Fruit fly (Drosophila melanogaster) whole organism, embryonic: ENCODE results near the gene CG6656.

Experiments
- Abd-B ChIP-seq: fragments of 200-800 bp; sonication (Bioruptor generic); optimal IDR thresholded peaks from 2 replicates; lab custom pipeline; 2018; ENCODE audit warnings: missing biosample characterization, mild to moderate bottlenecking, missing genetic modification characterization, moderate library complexity
- Ada2b ChIP-seq: fragments of 200-800 bp; sonication (Bioruptor generic); IDR thresholded peaks from 2 replicates; pipeline ENCODE4 v1.3.6; 2022; ENCODE audit warnings: missing biosample characterization, missing genetic modification characterization
- CG10959 ChIP-seq: fragments of 200-800 bp; sonication (Bioruptor generic); IDR thresholded peaks from 2 replicates; pipeline ENCODE4 v1.3.6; 2022; ENCODE audit warnings: missing biosample characterization, missing genetic modification characterization
- CG11504 ChIP-seq: fragments of 200-800 bp; sonication (Bioruptor generic); optimal IDR thresholded peaks from 3 replicates; lab custom pipeline; 2019; ENCODE audit warnings: missing biosample characterization, mild to moderate bottlenecking, missing genetic modification characterization, moderate library complexity
- CG12104 ChIP-seq: fragments of 200-800 bp; sonication (Bioruptor generic); optimal IDR thresholded peaks from 3 replicates; lab custom pipeline; 2016; ENCODE audit warnings: missing biosample characterization, missing genetic modification characterization
- CG12155 ChIP-seq: fragments of 200-800 bp; sonication (Bioruptor generic); optimal IDR thresholded peaks from 3 replicates; lab custom pipeline; 2016; ENCODE audit warnings: missing biosample characterization, missing genetic modification characterization
- CG13775 ChIP-seq: fragments of 200-800 bp; sonication (Bioruptor generic); optimal IDR thresholded peaks from 3 replicates; lab custom pipeline; 2017; ENCODE audit warnings: missing biosample characterization, mild to moderate bottlenecking, missing genetic modification characterization
- CG14050 ChIP-seq: fragments of 200-800 bp; sonication (Bioruptor generic); IDR thresholded peaks from 3 replicates; pipeline ENCODE4 v1.3.6; 2022; ENCODE audit warnings: missing biosample characterization, missing genetic modification characterization
- CG14860 ChIP-seq: fragments of 200-800 bp; sonication (Bioruptor generic); IDR thresholded peaks from 3 replicates; pipeline ENCODE4 v1.3.6; 2022; ENCODE audit warnings: missing biosample characterization, missing genetic modification characterization; ENCODE audit not compliant: partially characterized antibody
- CG17359 ChIP-seq: fragments of 200-800 bp; sonication (Bioruptor generic); optimal IDR thresholded peaks from 3 replicates; lab custom pipeline; 2018; ENCODE audit warnings: missing biosample characterization, mild to moderate bottlenecking, missing genetic modification characterization, moderate library complexity
- CG18476 ChIP-seq: fragments of 200-800 bp; sonication (Bioruptor generic); optimal IDR thresholded peaks from 2 replicates; lab custom pipeline; 2016; ENCODE audit warnings: missing biosample characterization, mild to moderate bottlenecking, missing genetic modification characterization
- CG2120 ChIP-seq: fragments of 200-800 bp; sonication (Bioruptor generic); optimal IDR thresholded peaks from 3 replicates; lab custom pipeline; 2016; ENCODE audit warnings: missing biosample characterization, missing genetic modification characterization
- CG2678 ChIP-seq: fragments of 200-800 bp; sonication (Bioruptor generic); optimal IDR thresholded peaks from 3 replicates; lab custom pipeline; 2019; ENCODE audit warnings: missing biosample characterization, mild to moderate bottlenecking, missing genetic modification characterization, moderate library complexity
- CG3163 ChIP-seq: fragments of 200-800 bp; sonication (Bioruptor generic); optimal IDR thresholded peaks from 3 replicates; lab custom pipeline; 2016; ENCODE audit warnings: missing biosample characterization, missing genetic modification characterization
- CG3847 ChIP-seq: fragments of 200-800 bp; sonication (Bioruptor generic); IDR thresholded peaks from 2 replicates; pipeline ENCODE4 v1.3.6; 2022; ENCODE audit warnings: missing biosample characterization, missing genetic modification characterization
- CG42726 ChIP-seq: fragments of 200-800 bp; sonication (Bioruptor generic); IDR thresholded peaks from 2 replicates; pipeline ENCODE4 v1.3.6; 2022; ENCODE audit warnings: missing biosample characterization, missing genetic modification characterization; ENCODE audit not compliant: partially characterized antibody
- CG5180 ChIP-seq: fragments of 200-800 bp; sonication (Bioruptor generic); optimal IDR thresholded peaks from 3 replicates; lab custom pipeline; 2017; ENCODE audit warnings: missing biosample characterization, missing genetic modification characterization, mild to moderate bottlenecking, moderate library complexity, missing genetic modification reagents
- CG7271 ChIP-seq: fragments of 200-800 bp; sonication (Bioruptor generic); optimal IDR thresholded peaks from 2 replicates; lab custom pipeline; 2018; ENCODE audit warnings: missing biosample characterization, mild to moderate bottlenecking, missing genetic modification characterization, moderate library complexity
- CoRest ChIP-seq: fragments of 200-800 bp; sonication (Bioruptor generic); optimal IDR thresholded peaks from 3 replicates; lab custom pipeline; 2018; ENCODE audit warnings: missing biosample characterization, mild to moderate bottlenecking, missing genetic modification characterization, moderate library complexity
- D19B ChIP-seq: fragments of 200-800 bp; sonication (Bioruptor generic); optimal IDR thresholded peaks from 2 replicates; lab custom pipeline; 2017; ENCODE audit warnings: missing biosample characterization, mild to moderate bottlenecking, missing genetic modification characterization
- Dad ChIP-seq: fragments of 200-800 bp; sonication (Bioruptor generic); optimal IDR thresholded peaks from 3 replicates; lab custom pipeline; 2016; ENCODE audit warnings: missing biosample characterization, missing genetic modification characterization
- Doc2 ChIP-seq: fragments of 200-800 bp; sonication (Bioruptor generic); IDR thresholded peaks from 2 replicates; pipeline ENCODE4 v1.3.6; 2022; ENCODE audit warnings: missing biosample characterization, missing genetic modification characterization
- Ets65A ChIP-seq: fragments of 200-800 bp; sonication (Bioruptor generic); peaks from one replicate; lab custom pipeline; 2016; ENCODE audit warnings: missing biosample characterization, missing genetic modification characterization
- Fer1 ChIP-seq: fragments of 200-800 bp; sonication (Bioruptor generic); optimal IDR thresholded peaks from 2 replicates; lab custom pipeline; 2017; ENCODE audit warnings: missing biosample characterization, mild to moderate bottlenecking, missing genetic modification characterization
- Lhr ChIP-seq: fragments of 200-800 bp; sonication (Bioruptor generic); optimal IDR thresholded peaks from 3 replicates; lab custom pipeline; 2017; ENCODE audit warnings: mild to moderate bottlenecking, missing biosample characterization, missing genetic modification reagents, missing genetic modification characterization
- Lpt ChIP-seq: fragments of >200 bp; optimal IDR thresholded peaks from 2 replicates; lab custom pipeline; 2018; ENCODE audit warnings: missing biosample characterization, missing genetic modification characterization
- Oaz ChIP-seq: fragments of 200-800 bp; sonication (Bioruptor generic); IDR thresholded peaks from 2 replicates; pipeline ENCODE4 v1.3.6; 2022; ENCODE audit warnings: missing biosample characterization, missing genetic modification characterization
- Oli ChIP-seq: fragments of 200-800 bp; sonication (Bioruptor generic); optimal IDR thresholded peaks from 2 replicates; lab custom pipeline; 2018; ENCODE audit warnings: missing biosample characterization, mild to moderate bottlenecking, missing genetic modification characterization, moderate library complexity
- Rfx ChIP-seq: fragments of 200-800 bp; sonication (Bioruptor generic); IDR thresholded peaks from 2 replicates; pipeline ENCODE4 v1.3.6; 2022; ENCODE audit warnings: missing biosample characterization, missing genetic modification characterization
- Sox100B ChIP-seq: fragments of 200-800 bp; sonication (Bioruptor generic); optimal IDR thresholded peaks from 3 replicates; lab custom pipeline; 2018; ENCODE audit warnings: missing biosample characterization, mild to moderate bottlenecking, missing genetic modification characterization
- Sry-β ChIP-seq: fragments of 200-800 bp; sonication (Bioruptor generic); optimal IDR thresholded peaks from 2 replicates; lab custom pipeline; 2018; ENCODE audit warnings: missing biosample characterization, mild to moderate bottlenecking, missing genetic modification characterization, moderate library complexity
- Tbp ChIP-seq: fragments of >200 bp; optimal IDR thresholded peaks from 2 replicates; lab custom pipeline; 2018; ENCODE audit warnings: missing biosample characterization, missing genetic modification characterization
- ara ChIP-seq: fragments of 200-800 bp; sonication (Bioruptor generic); IDR thresholded peaks from 2 replicates; pipeline ENCODE4 v1.3.6; 2022; ENCODE audit warnings: missing biosample characterization, missing genetic modification characterization
- bbx ChIP-seq: fragments of 200-800 bp; sonication (Bioruptor generic); IDR thresholded peaks from 2 replicates; pipeline ENCODE4 v1.3.6; 2022; ENCODE audit warnings: missing biosample characterization, missing genetic modification characterization; ENCODE audit not compliant: partially characterized antibody
- chinmo ChIP-seq: fragments of 200-800 bp; sonication (Bioruptor generic); IDR thresholded peaks from 4 replicates; pipeline ENCODE4 v1.3.6; 2022; ENCODE audit warnings: missing biosample characterization, missing genetic modification characterization; ENCODE audit not compliant: partially characterized antibody
- crc ChIP-seq: fragments of 200-800 bp; sonication (Bioruptor generic); optimal IDR thresholded peaks from 2 replicates; lab custom pipeline; 2016; ENCODE audit warnings: missing biosample characterization, missing genetic modification characterization
- ems ChIP-seq: fragments of 200-800 bp; sonication (Bioruptor generic); optimal IDR thresholded peaks from 3 replicates; lab custom pipeline; 2016; ENCODE audit warnings: missing biosample characterization, missing genetic modification characterization
- fd102C ChIP-seq: fragments of 200-800 bp; sonication (Bioruptor generic); optimal IDR thresholded peaks from 2 replicates; lab custom pipeline; 2018; ENCODE audit warnings: missing biosample characterization, mild to moderate bottlenecking, missing genetic modification characterization, moderate library complexity
- gcm2 ChIP-seq: fragments of 200-800 bp; sonication (Bioruptor generic); optimal IDR thresholded peaks from 2 replicates; lab custom pipeline; 2016; ENCODE audit warnings: missing biosample characterization, missing genetic modification characterization
- lbe ChIP-seq: fragments of 200-800 bp; sonication (Bioruptor generic); optimal IDR thresholded peaks from 2 replicates; lab custom pipeline; 2016; ENCODE audit warnings: missing biosample characterization, mild to moderate bottlenecking, missing genetic modification characterization
- odd ChIP-seq: fragments of 200-800 bp; sonication (Bioruptor generic); optimal IDR thresholded peaks from 2 replicates; lab custom pipeline; 2017; ENCODE audit warnings: missing biosample characterization, mild to moderate bottlenecking, missing genetic modification characterization
- onecut ChIP-seq: fragments of 200-800 bp; sonication (Bioruptor generic); IDR thresholded peaks from 2 replicates; pipeline ENCODE4 v1.3.6; 2022; ENCODE audit warnings: missing biosample characterization, missing genetic modification characterization
- ranshi ChIP-seq: fragments of 200-800 bp; sonication (Bioruptor generic); IDR thresholded peaks from 2 replicates; pipeline ENCODE4 v1.3.6; 2022; ENCODE audit warnings: missing biosample characterization, missing genetic modification characterization
- row ChIP-seq: fragments of 200-800 bp; sonication (Bioruptor generic); IDR thresholded peaks from 3 replicates; pipeline ENCODE4 v1.3.6; 2022; ENCODE audit warnings: missing biosample characterization, missing genetic modification characterization
- scrt ChIP-seq: fragments of 200-800 bp; sonication (Bioruptor generic); optimal IDR thresholded peaks from 2 replicates; lab custom pipeline; 2018; ENCODE audit warnings: missing biosample characterization, mild to moderate bottlenecking, missing genetic modification characterization, moderate library complexity
- seq ChIP-seq: fragments of 200-800 bp; sonication (Bioruptor generic); IDR thresholded peaks from 2 replicates; pipeline ENCODE4 v1.3.6; 2022; ENCODE audit warnings: missing biosample characterization, missing genetic modification characterization
- sob ChIP-seq: fragments of 200-800 bp; sonication (Bioruptor generic); IDR thresholded peaks from 2 replicates; pipeline ENCODE4 v1.3.6; 2022; ENCODE audit warnings: missing biosample characterization, missing genetic modification characterization
- sug ChIP-seq: fragments of 200-800 bp; optimal IDR thresholded peaks from 2 replicates; lab custom pipeline; 2019; ENCODE audit warnings: missing biosample characterization, mild to moderate bottlenecking, missing genetic modification characterization, moderate library complexity
- tx ChIP-seq: fragments of 200-800 bp; sonication (Bioruptor generic); optimal IDR thresholded peaks from 2 replicates; lab custom pipeline; 2016; ENCODE audit warnings: missing biosample characterization, missing genetic modification characterization
- wdn ChIP-seq: fragments of 200-800 bp; sonication (Bioruptor generic); IDR thresholded peaks from 2 replicates; pipeline ENCODE4 v1.3.6; 2022; ENCODE audit warnings: missing biosample characterization, missing genetic modification characterization
- yki ChIP-seq: fragments of >200 bp; optimal IDR thresholded peaks from 3 replicates; lab custom pipeline; 2018

Gene CG6656

dm6 chr3R:21848987-21849442 lies 26.1 kb upstream of the CG6656 start (continued):
- TF ChIP-seq Sry-β (peak; percentile 14), wdn (GFP tag; lab: Robert Waterston, UW) (no peak), Sox100B (GFP tag; lab: Kevin White, UChicago) (peak; percentile 87), ara (GFP tag; lab: Robert Waterston, UW) (peak; percentile 60; the same call in 1 of the 2 replicates), CG7271 (tag; lab: Kevin White, UChicago) (peak; percentile 51), odd (GFP tag; lab: Kevin White, UChicago) (peak; percentile 51), CG12155 (peak; percentile 30), CG2120 (GFP tag; lab: Kevin White, UChicago) (peak; percentile 44), CG18476 (peak; percentile 62), CoRest (tag; lab: Kevin White, UChicago) (peak; percentile 75), Tbp (GFP tag; lab: Kevin White, UChicago) (no peak), Doc2 (no peak), Lpt (no peak), D19B (peak; percentile 8), onecut (GFP tag; lab: Robert Waterston, UW) (0 out of 2 replicates have a peak, but pooled peaks have one; percentile 33), chinmo (no peak), CG10959 (peak; percentile 58), sob (GFP tag; lab: Robert Waterston, UW) (peak; percentile 37; the same call in 1 of the 2 replicates), Abd-B (GFP tag; lab: Kevin White, UChicago) (peak; percentile 35), CG42726 (GFP tag; lab: Robert Waterston, UW) (no peak), gcm2 (GFP tag; lab: Kevin White, UChicago) (peak; percentile 35), Fer1 (peak; percentile 57), crc (GFP tag; lab: Kevin White, UChicago) (peak; percentile 52), Rfx (GFP tag; lab: Robert Waterston, UW) (no peak; the same call in 1 of the 2 replicates), Dad (GFP tag; lab: Kevin White, UChicago) (peak; percentile 27), tx (GFP tag; lab: Kevin White, UChicago) (peak; percentile 32), CG14860 (no peak), CG5180 (GFP tag; lab: Kevin White, UChicago) (peak; percentile 60), lbe (peak; percentile 89), Ets65A (GFP tag; lab: Kevin White, UChicago) (peak; percentile 92), Ada2b (GFP tag; lab: Robert Waterston, UW) (peak; percentile 59), CG3847 (GFP tag; lab: Robert Waterston, UW) (peak; percentile 20; the same call in 1 of the 2 replicates), CG3163 (GFP tag; lab: Kevin White, UChicago) (no peak), CG14050 (GFP tag; lab: Robert Waterston, UW) (peak; percentile 21; the same call in 2 of the 3 replicates), bbx (GFP tag; lab: Robert Waterston, UW) (no peak), CG13775 (GFP tag; lab: Kevin White, UChicago) (peak; percentile 76), yki (peak; percentile 46), ranshi (GFP tag; lab: Robert Waterston, UW) (peak; percentile 38; the same call in 1 of the 2 replicates), Lhr (GFP tag; lab: Kevin White, UChicago) (peak; percentile 35), scrt (GFP tag; lab: Kevin White, UChicago) (no peak), CG2678 (peak; percentile 80), sug (tag; lab: Kevin White, UChicago) (peak; percentile 10), CG11504 (tag; lab: Kevin White, UChicago) (peak; percentile 87), row (GFP tag; lab: Robert Waterston, UW) (peak; percentile 74), seq (0 out of 2 replicates have a peak, but pooled peaks have one; percentile 38), Oli (tag; lab: Kevin White, UChicago) (peak; percentile 78), fd102C (GFP tag; lab: Kevin White, UChicago) (peak; percentile 12), Oaz (GFP tag; lab: Robert Waterston, UW) (no peak), ems (GFP tag; lab: Kevin White, UChicago) (peak; percentile 65), CG17359 (peak; percentile 67), CG12104 (GFP tag; lab: Kevin White, UChicago) (peak; percentile 79)
